Worm (Caenorhabditis elegans) whole organism, L4/young adult: Measurements from ENCODE around the gene K09C8.7.

Experiments
- W03F9.2 ChIP-seq: fragments of 150-350 bp; optimal IDR thresholded peaks from 2 replicates; lab custom pipeline; 2014; ENCODE audit warnings: missing biosample characterization, missing genetic modification characterization
- dao-5 ChIP-seq: sonication (generic microtip); optimal IDR thresholded peaks from 2 replicates; lab custom pipeline; 2016; ENCODE audit warnings: missing genotype, missing genetic modification characterization, moderate library complexity, missing compliant biosample characterization

DNA sequence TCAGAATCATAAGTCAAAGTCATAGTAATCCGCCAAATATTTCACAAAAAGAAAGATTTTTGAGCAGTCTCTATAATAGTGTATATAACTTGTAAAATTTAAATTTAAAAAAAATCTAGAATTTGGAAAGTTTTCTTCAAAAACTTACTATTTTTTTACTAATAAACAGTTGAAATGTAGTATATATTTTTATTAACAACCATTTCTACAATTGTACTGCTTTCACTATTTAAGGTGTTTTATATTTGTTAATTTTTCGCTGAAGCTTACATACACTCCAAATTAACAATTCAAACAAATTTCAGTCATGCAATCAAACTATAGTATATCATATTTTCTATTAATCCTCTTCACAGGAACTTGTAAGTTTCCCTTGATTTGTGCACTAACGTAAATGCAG, 15.1 kb upstream of the K09C8.7 start, which contains the start of gene lge-1:
- TF ChIP-seq W03F9.2 (tag; lab: Kevin White, UChicago) (no peak), dao-5 (tag; lab: Kevin White, UChicago) (no peak)
